Worm (Caenorhabditis elegans): ENCODE measurements around the gene fbxa-56.

Gene fbxa-56

ce11 chrIII:937961-938360 lies at the start of gene fbxa-56:
Gene fbxa-56, minus strand, starts transcription at chrIII:938061.
- TF ChIP-seq skn-1 (tag; optimal IDR thresholded peaks at IDR 0.05) (no peak), aly-2 (tag; optimal IDR thresholded peaks at IDR 0.05) (no peak), ceh-32 (tag; optimal IDR thresholded peaks at IDR 0.05; ENCODE audit: poor library complexity) (no peak), snpc-1.2 (GFP tag; IDR thresholded peaks at IDR 0.05) (no peak), Y75B8A.6 (GFP tag; IDR thresholded peaks at IDR 0.05) (no peak), nhr-6 (tag; optimal IDR thresholded peaks at IDR 0.05) (no peak), mes-2 (tag; optimal IDR thresholded peaks at IDR 0.05; ENCODE audit: poor library complexity, severe bottlenecking) (no peak), R02D3.7 (tag; optimal IDR thresholded peaks at IDR 0.05) (no peak), nhr-42 (GFP tag; IDR thresholded peaks at IDR 0.05) (no peak)

- TF ChIP-seq pqm-1 (tag; optimal IDR thresholded peaks at IDR 0.05) (no peak), skn-1 (tag; optimal IDR thresholded peaks at IDR 0.05) (no peak), Y105C5A.15 (GFP tag; IDR thresholded peaks at IDR 0.05) (no peak), madf-5 (GFP tag; IDR thresholded peaks at IDR 0.05) (no peak), F37D6.2 (tag; optimal IDR thresholded peaks at IDR 0.05) (no peak), nhr-42 (GFP tag; IDR thresholded peaks at IDR 0.05) (no peak), arid-1 (GFP tag; conservative IDR thresholded peaks at IDR 0.05) (no peak), hlh-30 (tag; optimal IDR thresholded peaks at IDR 0.05; ENCODE audit: insufficient read depth) (no peak), F10B5.3 (tag; optimal IDR thresholded peaks at IDR 0.05) (no peak), mxl-3 (GFP tag; optimal IDR thresholded peaks at IDR 0.05) (no peak), R02D3.7 (tag; optimal IDR thresholded peaks at IDR 0.05) (no peak), dpl-1 (GFP tag; optimal IDR thresholded peaks at IDR 0.05) (no peak), lim-7 (GFP tag; IDR thresholded peaks at IDR 0.05) (no peak), nhr-77 (tag; optimal IDR thresholded peaks at IDR 0.05) (no peak), php-3 (GFP tag; IDR thresholded peaks at IDR 0.05) (no peak), mep-1 (tag; optimal IDR thresholded peaks at IDR 0.05) (no peak), Y5F2A.4 (GFP tag; optimal IDR thresholded peaks at IDR 0.05) (no peak), nhr-237 (tag; optimal IDR thresholded peaks at IDR 0.05) (no peak), dmd-8 (GFP tag; IDR thresholded peaks at IDR 0.05) (no peak), lin-1 (GFP tag; IDR thresholded peaks at IDR 0.05) (no peak)
Observed at ce11 chrIII:982961-983360, 45.1 kb upstream of the fbxa-56 start, which contains the start of gene tbc-10. Gene tbc-10, plus strand, starts transcription at chrIII:983261.

- TF ChIP-seq ceh-28 (tag; optimal IDR thresholded peaks at IDR 0.05) (peak; percentile 59), gei-8 (GFP tag; optimal IDR thresholded peaks at IDR 0.05) (no peak), mep-1 (tag; optimal IDR thresholded peaks at IDR 0.05) (no peak), dve-1 (tag; optimal IDR thresholded peaks at IDR 0.05; ENCODE audit: insufficient read depth) (peak; percentile 19), ceh-20 (GFP tag; IDR thresholded peaks at IDR 0.05) (no peak), ceh-44 (GFP tag; IDR thresholded peaks at IDR 0.05) (no peak), mes-2 (tag; optimal IDR thresholded peaks at IDR 0.05; ENCODE audit: poor library complexity, severe bottlenecking) (peak; percentile 28), ceh-62 (tag; optimal IDR thresholded peaks at IDR 0.05) (no peak), unc-62 (GFP tag; optimal IDR thresholded peaks at IDR 0.05 in 1 of 2) (peak in 1 of 2 experiments; percentile 33), unc-62 (tag; optimal IDR thresholded peaks at IDR 0.05) (no peak), hmg-1.1 (GFP tag; IDR thresholded peaks at IDR 0.05) (peak; percentile 59), lin-38 (GFP tag; IDR thresholded peaks at IDR 0.05) (no peak), dmd-6 (GFP tag; IDR thresholded peaks at IDR 0.05) (peak; percentile 29; the same call in 1 of the 2 replicates), dpl-1 (GFP tag; optimal IDR thresholded peaks at IDR 0.05) (peak; percentile 15), zfp-3 (GFP tag; conservative IDR thresholded peaks at IDR 0.05) (no peak), hlh-30 (tag; optimal IDR thresholded peaks at IDR 0.05; ENCODE audit: insufficient read depth) (peak; percentile 43), lin-13 (GFP tag; optimal IDR thresholded peaks at IDR 0.05) (peak; percentile 18), daf-16 (GFP tag; optimal IDR thresholded peaks at IDR 0.05) (no peak), daf-16 (tag; optimal IDR thresholded peaks at IDR 0.05) (peak; percentile 50), nhr-28 (tag; optimal IDR thresholded peaks at IDR 0.05) (peak; percentile 28), egl-43 (GFP tag; IDR thresholded peaks at IDR 0.05) (no peak), lim-7 (GFP tag; IDR thresholded peaks at IDR 0.05) (no peak), aha-1 (tag) (peak; percentile 96), rbr-2 (tag; optimal IDR thresholded peaks at IDR 0.05) (no peak), daf-8 (GFP tag; IDR thresholded peaks at IDR 0.05) (no peak), nhr-6 (tag; optimal IDR thresholded peaks at IDR 0.05) (peak; percentile 17), hlh-11 (tag; optimal IDR thresholded peaks at IDR 0.05) (peak; percentile 34), lin-29 (GFP tag; IDR thresholded peaks at IDR 0.05) (no peak), egl-27 (tag; optimal IDR thresholded peaks at IDR 0.05) (no peak)
Observed at ce11 chrIII:981960-982359, 44.1 kb upstream of the fbxa-56 start.

Measured in whole organism, L4 larva.